Fruit fly (Drosophila melanogaster) whole organism, embryonic: Measurements from ENCODE around the gene CG12009.
A peak's percentile ranks its signal among the peaks of the same experiment; 100 is the strongest.

Experiments
- CG14050 ChIP-seq: fragments of 200-800 bp; sonication (Bioruptor generic); IDR thresholded peaks from 3 replicates; pipeline ENCODE4 v1.3.6; 2022; ENCODE audit warnings: missing biosample characterization, missing genetic modification characterization
- CG16779 ChIP-seq: fragments of 200-800 bp; sonication (Bioruptor generic); IDR thresholded peaks from 2 replicates; pipeline ENCODE4 v1.3.6; 2022; ENCODE audit warnings: missing biosample characterization, missing genetic modification characterization
- CG6683 ChIP-seq: fragments of 200-800 bp; sonication (Bioruptor generic); optimal IDR thresholded peaks from 2 replicates; lab custom pipeline; 2017; ENCODE audit warnings: missing biosample characterization, mild to moderate bottlenecking, missing genetic modification characterization, missing genetic modification reagents
- CHES-1-like ChIP-seq: fragments of 200-800 bp; sonication (Bioruptor generic); optimal IDR thresholded peaks from 2 replicates; lab custom pipeline; 2016; ENCODE audit warnings: missing biosample characterization, missing genetic modification characterization
- HLH3B ChIP-seq: fragments of 200-800 bp; sonication (Bioruptor generic); IDR thresholded peaks from 2 replicates; pipeline ENCODE4 v1.3.6; 2022; ENCODE audit warnings: missing biosample characterization, missing genetic modification characterization
- Mad ChIP-seq: fragments of 200-800 bp; sonication (Bioruptor generic); optimal IDR thresholded peaks from 2 replicates; lab custom pipeline; 2016; ENCODE audit warnings: missing biosample characterization, missing genetic modification characterization
- Nf-YA ChIP-seq: fragments of 200-800 bp; sonication (Bioruptor generic); IDR thresholded peaks from 2 replicates; pipeline ENCODE4 v1.3.6; 2022; ENCODE audit warnings: missing biosample characterization, missing genetic modification characterization
- Vsx1 ChIP-seq: fragments of 200-800 bp; sonication (Bioruptor generic); optimal IDR thresholded peaks from 2 replicates; lab custom pipeline; 2017; ENCODE audit warnings: missing biosample characterization, mild to moderate bottlenecking, missing genetic modification characterization, missing genetic modification reagents
- Xrp1 ChIP-seq: fragments of 200-800 bp; sonication (Bioruptor generic); IDR thresholded peaks from 2 replicates; pipeline ENCODE4 v1.3.6; 2022; ENCODE audit warnings: missing biosample characterization, missing genetic modification characterization
- disco-r ChIP-seq: fragments of 200-800 bp; sonication (Bioruptor generic); optimal IDR thresholded peaks from 2 replicates; lab custom pipeline; 2016; ENCODE audit warnings: missing biosample characterization, missing genetic modification characterization
- fru ChIP-seq: fragments of >200 bp; optimal IDR thresholded peaks from 2 replicates; lab custom pipeline; 2017
- mirr ChIP-seq: fragments of 200-800 bp; sonication (Bioruptor generic); optimal IDR thresholded peaks from 3 replicates; lab custom pipeline; 2018; ENCODE audit warnings: missing biosample characterization, mild to moderate bottlenecking, missing genetic modification characterization
- org-1 ChIP-seq: fragments of 200-800 bp; sonication (Bioruptor generic); optimal IDR thresholded peaks from 2 replicates; lab custom pipeline; 2017; ENCODE audit warnings: missing biosample characterization, missing genetic modification characterization
- ro ChIP-seq: fragments of 200-800 bp; sonication (Bioruptor generic); IDR thresholded peaks from 2 replicates; pipeline ENCODE4 v1.3.6; 2022; ENCODE audit warnings: missing biosample characterization, missing genetic modification characterization

DNA sequence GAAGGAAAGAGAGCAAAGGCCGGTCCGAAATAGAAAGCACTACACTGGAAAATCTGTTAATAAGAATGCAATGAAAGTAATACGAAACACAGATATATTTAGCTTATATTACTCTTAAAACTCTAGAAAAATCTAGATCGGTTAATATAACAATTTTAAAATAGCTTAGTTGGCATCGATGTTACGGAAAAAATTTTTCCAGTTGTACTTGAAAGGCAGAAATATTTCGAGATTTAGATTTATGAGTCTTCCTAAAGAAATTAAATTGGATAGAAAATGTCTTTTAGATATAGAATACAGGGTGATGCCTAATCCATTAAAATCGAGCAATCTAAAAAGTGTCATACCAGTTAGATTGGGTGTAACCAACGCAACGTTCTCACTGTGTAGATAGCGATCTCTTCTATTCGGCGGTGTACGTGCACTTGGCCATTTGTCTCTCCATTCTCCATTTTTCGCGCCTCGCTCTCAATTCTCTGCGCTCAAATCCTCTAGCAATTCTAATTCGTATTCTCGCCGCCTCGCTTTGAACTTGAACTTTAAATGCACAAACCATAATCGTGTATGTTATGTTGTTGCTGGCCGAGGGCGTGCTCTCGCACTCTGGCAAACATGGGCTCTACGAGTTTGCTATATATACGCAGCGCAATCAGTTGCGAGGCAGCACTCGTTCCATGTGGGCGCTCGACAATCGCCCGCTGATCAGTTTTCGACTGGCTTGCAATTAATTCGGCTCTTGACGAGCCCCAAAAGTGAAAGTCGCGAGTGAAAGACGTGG lies 41.1 kb upstream of the CG12009 start:
- TF ChIP-seq disco-r (GFP tag; lab: Kevin White, UChicago), result peak; percentile 94
- peak; percentile 93 for TF ChIP-seq org-1 (GFP tag; lab: Kevin White, UChicago)
- peak; percentile 60; the same call in 2 of the 3 replicates for TF ChIP-seq CG14050
- TF ChIP-seq CHES-1-like (GFP tag; lab: Kevin White, UChicago), result peak; percentile 95
- TF ChIP-seq Nf-YA (GFP tag; lab: Robert Waterston, UW), result peak; percentile 59; the same call in 1 of the 2 replicates
- TF ChIP-seq Mad (GFP tag; lab: Kevin White, UChicago), result peak; percentile 92
- TF ChIP-seq ro, result peak; percentile 69
- no peak for TF ChIP-seq fru
- TF ChIP-seq HLH3B, result peak; percentile 85
- peak; percentile 44; the same call in 1 of the 2 replicates for TF ChIP-seq CG16779 (GFP tag; lab: Robert Waterston, UW)
- TF ChIP-seq mirr (GFP tag; lab: Kevin White, UChicago), result peak; percentile 59
- peak; percentile 83 for TF ChIP-seq Vsx1
- peak; percentile 78 for TF ChIP-seq CG6683 (GFP tag; lab: Kevin White, UChicago)
- TF ChIP-seq Xrp1 (GFP tag; lab: Robert Waterston, UW), result peak; percentile 88
